Worm (Caenorhabditis elegans): ENCODE data around the gene hlh-12.

hlh-12 gene

DNA sequence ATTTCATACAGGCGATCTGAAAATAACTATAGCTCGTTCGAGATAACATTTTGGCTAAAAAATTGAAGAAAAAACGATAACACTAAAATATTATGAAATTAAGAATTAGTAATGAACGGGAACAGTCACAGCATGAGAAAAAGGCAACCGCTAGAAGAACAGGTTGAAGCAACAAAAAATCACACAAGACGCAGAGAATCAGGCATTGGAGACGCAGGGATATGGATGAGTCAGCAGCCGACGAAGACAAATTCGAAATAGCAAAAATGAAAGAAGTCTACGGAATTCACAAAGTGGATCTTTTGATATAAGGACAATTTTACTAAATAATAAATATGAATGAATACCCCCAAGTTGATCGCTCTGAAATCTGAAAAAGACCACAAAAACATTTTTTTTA, 31.3 kb upstream of the hlh-12 start, which contains the start of gene tag-77:
Gene tag-77 (minus strand): TSS at position 15 of the 400 bp plus-strand sequence.
- no peak for TF ChIP-seq blmp-1 (tag; optimal IDR thresholded peaks at IDR 0.05)
- no peak for TF ChIP-seq ceh-43 (GFP tag; optimal IDR thresholded peaks at IDR 0.05)

DNA sequence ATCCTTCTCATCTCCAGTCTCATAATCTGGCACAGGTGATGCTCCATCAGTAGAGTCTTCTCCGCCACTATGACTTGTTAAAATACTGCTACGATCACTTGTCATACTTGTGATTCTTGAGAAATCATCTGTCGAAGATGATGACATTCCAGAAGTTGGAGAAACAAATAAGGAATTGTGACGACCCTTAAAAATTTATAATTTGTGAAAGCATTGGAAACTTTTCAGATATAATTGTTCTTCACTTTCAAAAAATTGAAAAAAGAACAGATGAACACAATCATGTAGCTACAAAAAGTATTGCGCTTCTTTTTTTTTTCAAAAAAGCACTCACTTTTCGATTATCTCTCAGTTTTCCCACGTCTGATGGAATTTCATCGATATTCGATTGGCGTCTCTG, 26.8 kb upstream of the hlh-12 start:
- TF ChIP-seq hlh-1 (tag; optimal IDR thresholded peaks at IDR 0.05): no peak
- TF ChIP-seq mab-5 (tag; optimal IDR thresholded peaks at IDR 0.05): no peak
- TF ChIP-seq sptf-1 (tag; optimal IDR thresholded peaks at IDR 0.05): no peak
- no peak for TF ChIP-seq sem-2 (GFP tag; optimal IDR thresholded peaks at IDR 0.05)

DNA sequence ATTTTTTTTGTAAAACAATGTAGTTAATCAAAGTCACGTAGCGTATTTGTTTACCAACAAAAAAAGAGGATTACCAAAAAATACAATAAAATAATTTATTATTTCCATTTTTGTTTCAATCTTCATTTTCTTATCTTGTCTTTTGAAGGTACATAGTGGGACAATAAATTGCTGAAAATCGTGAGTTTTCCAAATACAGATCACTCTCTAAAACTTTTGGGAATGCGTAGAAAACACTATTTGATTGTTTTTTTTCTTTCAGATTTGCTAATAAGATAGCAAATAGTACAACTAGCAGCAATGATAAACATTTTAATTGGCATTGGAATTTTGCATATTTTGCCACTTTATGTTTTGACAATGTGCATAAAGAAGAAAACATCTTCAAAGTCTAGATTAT, 22.1 kb upstream of the hlh-12 start, which contains the start of gene C28C12.1:
Gene C28C12.1 (plus strand): TSS at position 301 of the 400 bp plus-strand sequence.
- TF ChIP-seq nhr-28 (tag; optimal IDR thresholded peaks at IDR 0.05) (no peak), pha-4 (tag; optimal IDR thresholded peaks at IDR 0.05) (no peak), M03D4.4 (tag; optimal IDR thresholded peaks at IDR 0.05) (no peak)

DNA sequence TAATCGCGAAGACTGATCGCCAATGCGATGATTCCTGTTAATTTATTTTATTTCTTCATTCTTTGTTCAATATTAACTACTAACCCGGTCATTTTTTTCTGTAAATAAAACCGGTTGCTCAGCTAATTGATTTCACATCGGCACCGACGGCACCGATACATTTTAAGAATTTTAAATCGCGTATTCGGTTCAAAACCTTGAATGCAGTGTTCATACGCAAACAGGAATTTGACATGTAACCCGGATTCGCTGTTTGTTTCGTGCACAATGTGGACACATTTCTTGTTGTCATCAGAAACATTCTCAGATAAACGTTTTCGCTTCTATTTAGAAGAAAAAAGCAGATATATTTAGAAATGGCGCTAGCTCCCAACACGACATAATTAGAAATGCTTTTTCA, 20.7 kb upstream of the hlh-12 start:
- TF ChIP-seq drap-1 (GFP tag; optimal IDR thresholded peaks at IDR 0.05) (no peak), snpc-4 (tag; optimal IDR thresholded peaks at IDR 0.05) (no peak), unc-39 (tag; optimal IDR thresholded peaks at IDR 0.05) (no peak), nhr-237 (tag; optimal IDR thresholded peaks at IDR 0.05) (no peak), blmp-1 (tag; optimal IDR thresholded peaks at IDR 0.05) (no peak), lin-32 (GFP tag; optimal IDR thresholded peaks at IDR 0.05) (no peak), elt-3 (tag; optimal IDR thresholded peaks at IDR 0.05) (no peak)

DNA sequence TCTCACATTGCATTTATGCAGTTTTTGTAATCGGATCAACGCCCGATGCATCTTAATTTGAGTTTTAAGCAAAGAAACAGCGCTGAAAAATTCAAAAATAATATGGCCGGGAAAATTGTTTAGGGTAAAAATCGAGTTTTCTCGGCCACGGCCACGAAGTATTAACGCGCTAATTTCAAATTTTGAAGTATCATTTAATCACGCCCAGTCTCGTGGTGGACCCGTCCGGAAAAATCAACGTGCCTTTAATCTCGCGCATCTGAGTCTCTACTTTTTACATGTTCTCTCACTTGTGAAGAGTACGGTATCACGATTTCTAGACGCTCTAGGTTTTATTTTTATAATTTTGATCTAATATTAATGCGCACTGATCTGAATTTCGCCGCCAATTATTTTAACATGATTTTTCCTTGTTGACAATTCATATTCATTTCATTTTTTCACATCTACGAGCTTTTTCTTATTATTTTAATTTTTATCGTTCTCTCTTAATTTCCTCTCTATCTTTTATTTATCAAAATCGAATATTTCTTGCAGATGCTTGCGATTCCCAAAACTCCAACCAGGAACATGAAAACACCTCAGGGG, 19.6 kb upstream of the hlh-12 start, which contains the start of the genes acdh-13 and mesp-1:
Gene acdh-13 (minus strand): TSS at position 51 of the 588 bp plus-strand sequence.
Gene mesp-1 (plus strand): TSS at position 538 of the 588 bp plus-strand sequence.
- TF ChIP-seq ces-1 (GFP tag; optimal IDR thresholded peaks at IDR 0.05): no peak
- TF ChIP-seq unc-120 (tag; optimal IDR thresholded peaks at IDR 0.05; ENCODE audit: poor library complexity, severe bottlenecking): no peak
- TF ChIP-seq cnd-1 (tag; optimal IDR thresholded peaks at IDR 0.05): no peak
- no peak for TF ChIP-seq lin-13 (tag; optimal IDR thresholded peaks at IDR 0.05)
- TF ChIP-seq elt-3 (tag; optimal IDR thresholded peaks at IDR 0.05): no peak
- TF ChIP-seq flh-1 (GFP tag; optimal IDR thresholded peaks at IDR 0.05): no peak
- TF ChIP-seq zip-8 (tag; optimal IDR thresholded peaks at IDR 0.05): no peak
- no peak for TF ChIP-seq tbx-8 (GFP tag; optimal IDR thresholded peaks at IDR 0.05)
- TF ChIP-seq M03D4.4 (tag; optimal IDR thresholded peaks at IDR 0.05): no peak
- no peak for TF ChIP-seq lsy-2 (tag; optimal IDR thresholded peaks at IDR 0.05)
- no peak for TF ChIP-seq unc-39 (tag; optimal IDR thresholded peaks at IDR 0.05)
- no peak for TF ChIP-seq drap-1 (GFP tag; optimal IDR thresholded peaks at IDR 0.05)
- no peak for TF ChIP-seq ceh-39 (tag; optimal IDR thresholded peaks at IDR 0.05)

DNA sequence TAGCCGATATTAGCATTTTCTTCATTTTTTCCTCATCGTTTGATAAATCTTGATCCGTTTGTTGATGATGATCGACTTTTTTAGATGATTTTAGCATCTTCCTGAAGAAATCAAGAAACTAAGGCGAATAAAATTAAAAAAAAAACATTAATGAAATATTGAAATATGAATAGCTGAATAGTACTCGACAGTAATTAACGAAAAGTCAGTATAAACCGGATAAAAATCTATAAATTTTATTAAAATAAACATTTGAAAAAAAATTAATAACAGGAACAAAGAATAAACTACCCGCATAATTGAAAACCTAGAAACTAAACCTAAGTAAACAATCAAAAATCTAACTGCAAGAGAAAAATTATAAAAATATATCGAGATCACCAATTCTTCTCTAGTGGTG, 17.0 kb upstream of the hlh-12 start, which contains the start of gene C28C12.12:
Gene C28C12.12 (minus strand): TSS at position 101 of the 400 bp plus-strand sequence.
- no peak for TF ChIP-seq bed-3 (GFP tag; optimal IDR thresholded peaks at IDR 0.05)
- no peak for TF ChIP-seq ztf-11 (tag; optimal IDR thresholded peaks at IDR 0.05)
- TF ChIP-seq lin-13 (tag; optimal IDR thresholded peaks at IDR 0.05): no peak
- TF ChIP-seq sptf-1 (tag; optimal IDR thresholded peaks at IDR 0.05): no peak
- TF ChIP-seq elt-3 (tag; optimal IDR thresholded peaks at IDR 0.05): no peak
- TF ChIP-seq unc-62 (GFP tag; optimal IDR thresholded peaks at IDR 0.05): no peak
- no peak for TF ChIP-seq elt-1 (tag; optimal IDR thresholded peaks at IDR 0.05; ENCODE audit: borderline replicate concordance, insufficient read depth)
- TF ChIP-seq unc-120 (tag; optimal IDR thresholded peaks at IDR 0.05; ENCODE audit: poor library complexity, severe bottlenecking): no peak
- TF ChIP-seq nhr-76 (tag; optimal IDR thresholded peaks at IDR 0.05): no peak
- TF ChIP-seq tbx-8 (GFP tag; optimal IDR thresholded peaks at IDR 0.05): no peak
- TF ChIP-seq M03D4.4 (tag; optimal IDR thresholded peaks at IDR 0.05): no peak
- TF ChIP-seq nhr-2 (tag; optimal IDR thresholded peaks at IDR 0.05): no peak
- no peak for TF ChIP-seq hlh-1 (tag; optimal IDR thresholded peaks at IDR 0.05)
- TF ChIP-seq lsy-2 (tag; optimal IDR thresholded peaks at IDR 0.05): no peak
- no peak for TF ChIP-seq nhr-28 (tag; optimal IDR thresholded peaks at IDR 0.05)
- no peak for TF ChIP-seq zip-8 (tag; optimal IDR thresholded peaks at IDR 0.05)
- TF ChIP-seq snpc-4 (tag; optimal IDR thresholded peaks at IDR 0.05): no peak
- TF ChIP-seq cnd-1 (tag; optimal IDR thresholded peaks at IDR 0.05): no peak
- TF ChIP-seq ceh-83 (GFP tag; optimal IDR thresholded peaks at IDR 0.05): no peak
